Worm (Caenorhabditis elegans) whole organism, mixed stage, embryonic: ENCODE measurements around the gene wah-1.

Experiments
- ces-1 ChIP-seq: fragments of 150-350 bp; optimal IDR thresholded peaks from 2 replicates; lab custom pipeline; 2014; ENCODE audit warnings: missing biosample characterization, missing genetic modification reagents, missing genetic modification characterization
- elt-3 ChIP-seq: fragments of 150-350 bp; optimal IDR thresholded peaks from 2 replicates; lab custom pipeline; 2014; ENCODE audit warnings: missing biosample characterization, missing genetic modification characterization
- ham-2 ChIP-seq: fragments of 200-800 bp; sonication (Bioruptor generic); optimal IDR thresholded peaks from 2 replicates; lab custom pipeline; 2018; ENCODE audit warnings: mild to moderate bottlenecking, missing genetic modification characterization, missing compliant biosample characterization
- lin-13 ChIP-seq: fragments of 150-350 bp; optimal IDR thresholded peaks from 2 replicates; lab custom pipeline; 2014; ENCODE audit warnings: missing biosample characterization, missing genetic modification characterization
- nhr-237 ChIP-seq: fragments of 150-350 bp; optimal IDR thresholded peaks from 2 replicates; lab custom pipeline; 2014; ENCODE audit warnings: missing biosample characterization, missing genetic modification characterization
- nhr-28 ChIP-seq: fragments of 150-350 bp; optimal IDR thresholded peaks from 2 replicates; lab custom pipeline; 2014; ENCODE audit warnings: missing biosample characterization, missing genetic modification characterization
- snpc-4 ChIP-seq: fragments of 150-350 bp; optimal IDR thresholded peaks from 2 replicates; lab custom pipeline; 2014; ENCODE audit warnings: missing biosample characterization, missing genetic modification characterization
- ztf-11 ChIP-seq: fragments of 150-350 bp; optimal IDR thresholded peaks from 2 replicates; lab custom pipeline; 2014; ENCODE audit warnings: missing biosample characterization, missing genetic modification characterization

DNA sequence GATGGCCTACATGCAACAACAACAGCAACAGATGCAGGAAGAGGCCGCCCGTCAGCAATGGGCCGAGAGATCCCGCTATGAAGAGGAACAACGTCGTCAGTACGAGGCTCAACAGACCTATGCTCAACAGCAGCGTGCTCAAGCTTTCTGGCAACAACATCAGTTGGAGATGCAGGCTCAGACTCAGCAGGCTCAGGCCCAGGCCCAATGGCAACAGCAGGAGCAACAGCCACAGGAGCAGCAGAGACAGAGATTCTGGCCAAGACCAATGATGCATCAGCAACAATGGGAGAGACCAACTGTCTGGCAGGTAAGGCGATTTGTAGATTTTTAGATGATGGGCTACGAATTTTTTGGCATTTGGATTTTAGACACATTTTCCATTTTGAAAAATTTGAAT is 32.3 kb downstream of the wah-1 start:
- TF ChIP-seq ztf-11 (tag; lab: Kevin White, UChicago) (no peak), snpc-4 (no peak), nhr-237 (no peak), ham-2 (GFP tag; lab: Kevin White, UChicago) (no peak), lin-13 (no peak), elt-3 (tag; lab: Kevin White, UChicago) (no peak), ces-1 (GFP tag; lab: Kevin White, UChicago) (no peak), nhr-28 (tag; lab: Kevin White, UChicago) (no peak)
